Fruit fly (Drosophila melanogaster) whole organism, adult: ENCODE results near the gene CG17109.
A peak's percentile ranks its signal among the peaks of the same experiment; 100 is the strongest.

Experiments used
- CG11617 ChIP-seq: fragments of 200-800 bp; sonication (Bioruptor generic); optimal IDR thresholded peaks from 2 replicates; lab custom pipeline; 2017; ENCODE audit warnings: mild to moderate bottlenecking, missing biosample characterization, missing genetic modification reagents, missing genetic modification characterization
- CG12768 ChIP-seq: fragments of 200-800 bp; sonication (Bioruptor generic); optimal IDR thresholded peaks from 2 replicates; lab custom pipeline; 2017; ENCODE audit warnings: missing biosample characterization, missing genetic modification characterization, mild to moderate bottlenecking, moderate library complexity, missing genetic modification reagents
- CG14711 ChIP-seq: fragments of 200-800 bp; sonication (Bioruptor generic); optimal IDR thresholded peaks from 2 replicates; lab custom pipeline; 2018; ENCODE audit warnings: missing biosample characterization, mild to moderate bottlenecking, missing genetic modification characterization, moderate library complexity
- CG1620 ChIP-seq: fragments of 200-800 bp; sonication (Bioruptor generic); optimal IDR thresholded peaks from 2 replicates; lab custom pipeline; 2016; ENCODE audit warnings: missing biosample characterization, missing genetic modification characterization
- CG33017 ChIP-seq: fragments of 200-800 bp; sonication (Bioruptor generic); optimal IDR thresholded peaks from 2 replicates; lab custom pipeline; 2018; ENCODE audit warnings: missing biosample characterization, mild to moderate bottlenecking, missing genetic modification characterization, moderate library complexity
- CG5204 ChIP-seq: fragments of 200-800 bp; sonication (Bioruptor generic); optimal IDR thresholded peaks from 2 replicates; lab custom pipeline; 2016; ENCODE audit warnings: missing biosample characterization, missing genetic modification characterization
- CG7045 ChIP-seq: fragments of 200-800 bp; sonication (Bioruptor generic); optimal IDR thresholded peaks from 2 replicates; lab custom pipeline; 2017; ENCODE audit warnings: missing biosample characterization, mild to moderate bottlenecking, missing genetic modification characterization
- CG7101 ChIP-seq: fragments of 200-800 bp; sonication (Bioruptor generic); optimal IDR thresholded peaks from 2 replicates; lab custom pipeline; 2018; ENCODE audit warnings: missing biosample characterization, mild to moderate bottlenecking, missing genetic modification characterization, moderate library complexity
- Clk ChIP-seq: fragments of 200-800 bp; sonication (Bioruptor generic); optimal IDR thresholded peaks from 2 replicates; lab custom pipeline; 2017; ENCODE audit warnings: missing biosample characterization, missing genetic modification characterization
- Crg-1 ChIP-seq: fragments of 200-800 bp; sonication (Bioruptor generic); optimal IDR thresholded peaks from 2 replicates; lab custom pipeline; 2016; ENCODE audit warnings: missing biosample characterization, missing genetic modification characterization
- Hr96 ChIP-seq: fragments of 200-800 bp; sonication (Bioruptor generic); optimal IDR thresholded peaks from 2 replicates; lab custom pipeline; 2016; ENCODE audit warnings: missing biosample characterization, missing genetic modification characterization
- Mnt ChIP-seq: fragments of 200-800 bp; sonication (Bioruptor generic); optimal IDR thresholded peaks from 2 replicates; lab custom pipeline; 2016; ENCODE audit warnings: missing biosample characterization, mild to moderate bottlenecking, missing genetic modification characterization
- bab1 ChIP-seq: fragments of 200-800 bp; sonication (Bioruptor generic); optimal IDR thresholded peaks from 3 replicates; lab custom pipeline; 2019; ENCODE audit warnings: missing biosample characterization, mild to moderate bottlenecking, missing genetic modification characterization, moderate library complexity
- cic ChIP-seq: fragments of 200-800 bp; sonication (Bioruptor generic); optimal IDR thresholded peaks from 2 replicates; lab custom pipeline; 2017; ENCODE audit warnings: missing biosample characterization, mild to moderate bottlenecking, missing genetic modification characterization, moderate library complexity
- cnc ChIP-seq, 2 experiments: fragments of >200 bp; optimal IDR thresholded peaks; 2 replicates each; lab custom pipeline; 2017
- kay ChIP-seq: fragments of 200-800 bp; sonication (Bioruptor generic); peaks from one replicate; lab custom pipeline; 2016; ENCODE audit warnings: missing biosample characterization, missing genetic modification characterization, borderline replicate concordance
- ovo ChIP-seq: fragments of 200-800 bp; sonication (Bioruptor generic); optimal IDR thresholded peaks from 2 replicates; lab custom pipeline; 2016; ENCODE audit warnings: missing biosample characterization, missing genetic modification characterization
- pad ChIP-seq: fragments of 200-800 bp; sonication (Bioruptor generic); optimal IDR thresholded peaks from 3 replicates; lab custom pipeline; 2017; ENCODE audit warnings: missing biosample characterization, missing genetic modification characterization, mild to moderate bottlenecking, moderate library complexity, missing genetic modification reagents
- tj ChIP-seq: fragments of 200-800 bp; sonication (Bioruptor generic); optimal IDR thresholded peaks from 3 replicates; lab custom pipeline; 2017; ENCODE audit warnings: missing biosample characterization, mild to moderate bottlenecking, missing genetic modification characterization, moderate library complexity
- toe ChIP-seq: fragments of 200-800 bp; sonication (Bioruptor generic); optimal IDR thresholded peaks from 2 replicates; lab custom pipeline; 2016; ENCODE audit warnings: missing biosample characterization, missing genetic modification characterization

Gene CG17109

dm6 chr3R:23117683-23118470 lies 22.4 kb downstream of the CG17109 start, which contains the start of the genes Rassf and CenB1A:
Gene Rassf (minus strand): TSS chr3R:23117931.
Gene CenB1A (plus strand): TSS chr3R:23118400.
- no peak for TF ChIP-seq CG7101 (tag; lab: Kevin White, UChicago)
- TF ChIP-seq CG1620: peak; percentile 39
- TF ChIP-seq CG33017 (tag; lab: Kevin White, UChicago): peak; percentile 11
- peak; percentile 62 for TF ChIP-seq Hr96 (GFP tag; lab: Kevin White, UChicago)
- TF ChIP-seq toe (GFP tag; lab: Kevin White, UChicago): peak; percentile 72
- peak; percentile 34 for TF ChIP-seq ovo
- no peak for TF ChIP-seq CG11617 (GFP tag; lab: Kevin White, UChicago)
- peak; percentile 48 for TF ChIP-seq Crg-1 (GFP tag; lab: Kevin White, UChicago)
- peak; percentile 52 for TF ChIP-seq Mnt
- TF ChIP-seq Clk: peak; percentile 9
- no peak for TF ChIP-seq CG7045
- peak; percentile 42 for TF ChIP-seq pad
- TF ChIP-seq CG12768: peak; percentile 46

- TF ChIP-seq CG11617 (GFP tag; lab: Kevin White, UChicago) (no peak), ovo (no peak), CG33017 (tag; lab: Kevin White, UChicago) (no peak), cic (no peak), CG7045 (no peak), Hr96 (GFP tag; lab: Kevin White, UChicago) (no peak), CG5204 (no peak), CG14711 (tag; lab: Kevin White, UChicago) (no peak), kay (GFP tag; lab: Kevin White, UChicago) (no peak), pad (no peak), Clk (no peak), toe (GFP tag; lab: Kevin White, UChicago) (no peak), CG7101 (tag; lab: Kevin White, UChicago) (no peak), bab1 (GFP tag; lab: Kevin White, UChicago) (no peak), Crg-1 (GFP tag; lab: Kevin White, UChicago) (no peak), CG1620 (no peak), tj (GFP tag; lab: Kevin White, UChicago) (no peak), CG12768 (no peak)
Measured at dm6 chr3R:23119873-23120272, 24.4 kb downstream of the CG17109 start.

- TF ChIP-seq tj (GFP tag; lab: Kevin White, UChicago): no peak
- TF ChIP-seq CG1620: no peak
- TF ChIP-seq toe (GFP tag; lab: Kevin White, UChicago): no peak
- TF ChIP-seq CG12768: no peak
- TF ChIP-seq cic: peak; percentile 87
- no peak for TF ChIP-seq CG5204
- no peak for TF ChIP-seq kay (GFP tag; lab: Kevin White, UChicago)
- peak; percentile 7 for TF ChIP-seq Mnt
- TF ChIP-seq Hr96 (GFP tag; lab: Kevin White, UChicago): no peak
- TF ChIP-seq Crg-1 (GFP tag; lab: Kevin White, UChicago): no peak
- no peak for TF ChIP-seq CG14711 (tag; lab: Kevin White, UChicago)
- no peak for TF ChIP-seq pad
- TF ChIP-seq CG7101 (tag; lab: Kevin White, UChicago): peak; percentile 4
- no peak for TF ChIP-seq CG33017 (tag; lab: Kevin White, UChicago)
- TF ChIP-seq ovo: no peak
- TF ChIP-seq CG7045: no peak
- no peak for TF ChIP-seq cnc (optimal IDR thresholded peaks at IDR 0.05; lab: Kevin White, UChicago)
- no peak for TF ChIP-seq CG11617 (GFP tag; lab: Kevin White, UChicago)
- peak; percentile 26 for TF ChIP-seq bab1 (GFP tag; lab: Kevin White, UChicago)
- no peak for TF ChIP-seq Clk
Measured at dm6 chr3R:23120933-23121332, 25.4 kb downstream of the CG17109 start.

dm6 chr3R:23126241-23127022 lies 30.9 kb downstream of the CG17109 start, which contains the start of gene CG31365:
Gene CG31365 (minus strand): TSS chr3R:23126422.
- TF ChIP-seq Crg-1 (GFP tag; lab: Kevin White, UChicago) (no peak), Hr96 (GFP tag; lab: Kevin White, UChicago) (no peak), bab1 (GFP tag; lab: Kevin White, UChicago) (peak; percentile 29), CG7045 (no peak), CG11617 (GFP tag; lab: Kevin White, UChicago) (peak; percentile 28)

- no peak for TF ChIP-seq kay (GFP tag; lab: Kevin White, UChicago)
- no peak for TF ChIP-seq CG5204
- peak; percentile 49 for TF ChIP-seq bab1 (GFP tag; lab: Kevin White, UChicago)
Measured at dm6 chr3R:23127796-23128195, 32.3 kb downstream of the CG17109 start, which contains the start of gene CG31457. Gene CG31457 (minus strand): TSS chr3R:23127981.

- no peak for TF ChIP-seq CG5204
- no peak for TF ChIP-seq CG7101 (tag; lab: Kevin White, UChicago)
- TF ChIP-seq Mnt: no peak
- TF ChIP-seq kay (GFP tag; lab: Kevin White, UChicago): no peak
- TF ChIP-seq CG33017 (tag; lab: Kevin White, UChicago): no peak
- TF ChIP-seq cnc (optimal IDR thresholded peaks at IDR 0.05; lab: Kevin White, UChicago): no peak
- no peak for TF ChIP-seq Crg-1 (GFP tag; lab: Kevin White, UChicago)
- TF ChIP-seq bab1 (GFP tag; lab: Kevin White, UChicago): no peak
- TF ChIP-seq Clk: no peak
- TF ChIP-seq CG7045: no peak
Measured at dm6 chr3R:23129617-23130016, 34.1 kb downstream of the CG17109 start.
